Fruit fly (Drosophila melanogaster): ENCODE measurements around the gene Grp170.

DNA sequence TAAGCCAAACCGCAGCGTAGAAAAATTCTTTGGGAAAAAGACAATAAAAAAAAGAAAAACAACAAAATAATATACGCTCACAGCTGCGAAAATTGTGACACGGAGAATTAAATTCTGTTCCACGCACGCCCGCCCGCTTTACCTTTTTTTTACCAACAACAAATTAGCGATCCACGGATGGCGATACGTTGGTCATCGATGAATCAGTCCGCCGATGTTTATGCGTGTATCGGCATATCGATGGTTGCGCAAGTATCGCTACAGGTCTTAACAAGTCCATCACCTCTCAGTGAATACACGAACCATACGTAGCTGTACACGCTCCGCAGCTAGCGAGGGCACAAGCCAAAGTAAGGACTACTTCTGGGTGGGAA lies 4.3 kb downstream of the Grp170 start, which contains the start of gene CG2924:
- TF ChIP-seq CG4328 (GFP tag; optimal IDR thresholded peaks at IDR 0.05), result no peak
- peak; percentile 53 for TF ChIP-seq CG7987 (GFP tag; optimal IDR thresholded peaks at IDR 0.05)
- TF ChIP-seq Antp (GFP tag; optimal IDR thresholded peaks at IDR 0.05), result peak; percentile 86
- no peak for TF ChIP-seq CG4707 (GFP tag; optimal IDR thresholded peaks at IDR 0.05)
- TF ChIP-seq sug (tag; optimal IDR thresholded peaks at IDR 0.05), result peak; percentile 63
- TF ChIP-seq CG8478 (optimal IDR thresholded peaks at IDR 0.05), result no peak
- no peak for TF ChIP-seq Drgx (GFP tag; IDR thresholded peaks at IDR 0.05)
- peak; percentile 69 for TF ChIP-seq B-H2 (GFP tag; optimal IDR thresholded peaks at IDR 0.05)

Measured in whole organism, embryonic.